Fruit fly (Drosophila melanogaster) whole organism, pupa: Measurements from ENCODE around the gene LeuRS.

Source experiments
- CG10348 ChIP-seq: fragments of 200-800 bp; sonication (Bioruptor generic); IDR thresholded peaks from 2 replicates; pipeline ENCODE4 v1.3.6; 2022; ENCODE audit warnings: missing biosample characterization, missing genetic modification characterization
- CG12605 ChIP-seq: fragments of 200-800 bp; sonication (Bioruptor generic); IDR thresholded peaks from 2 replicates; pipeline ENCODE4 v1.3.6; 2022; ENCODE audit warnings: missing biosample characterization, missing genetic modification characterization
- CG13204 ChIP-seq: fragments of 200-800 bp; sonication (Bioruptor generic); optimal IDR thresholded peaks from 2 replicates; lab custom pipeline; 2018; ENCODE audit warnings: missing biosample characterization, mild to moderate bottlenecking, missing genetic modification characterization, moderate library complexity
- CG14655 ChIP-seq: fragments of 200-800 bp; sonication (Bioruptor generic); optimal IDR thresholded peaks from 3 replicates; lab custom pipeline; 2017; ENCODE audit warnings: mild to moderate bottlenecking, missing biosample characterization, missing genetic modification reagents, missing genetic modification characterization
- CG15710 ChIP-seq: fragments of 200-800 bp; sonication (Bioruptor generic); optimal IDR thresholded peaks from 2 replicates; lab custom pipeline; 2018; ENCODE audit warnings: missing biosample characterization, mild to moderate bottlenecking, missing genetic modification characterization, moderate library complexity
- CG17806 ChIP-seq: fragments of 200-800 bp; sonication (Bioruptor generic); optimal IDR thresholded peaks from 2 replicates; lab custom pipeline; 2018; ENCODE audit warnings: missing biosample characterization, mild to moderate bottlenecking, missing genetic modification characterization, moderate library complexity
- CG32121 ChIP-seq: fragments of 200-800 bp; sonication (Bioruptor generic); IDR thresholded peaks from 2 replicates; pipeline ENCODE4 v1.3.6; 2022; ENCODE audit warnings: missing biosample characterization, missing genetic modification characterization
- CG34367 ChIP-seq: fragments of 200-800 bp; sonication (Bioruptor generic); optimal IDR thresholded peaks from 2 replicates; lab custom pipeline; 2018; ENCODE audit warnings: missing biosample characterization, mild to moderate bottlenecking, missing genetic modification characterization
- CG4496 ChIP-seq: fragments of 200-800 bp; sonication (Bioruptor generic); IDR thresholded peaks from 3 replicates; pipeline ENCODE4 v1.3.6; 2022; ENCODE audit warnings: missing biosample characterization, missing genetic modification characterization
- CG8159 ChIP-seq: fragments of 200-800 bp; sonication (Bioruptor generic); optimal IDR thresholded peaks from 3 replicates; lab custom pipeline; 2018; ENCODE audit warnings: missing biosample characterization, mild to moderate bottlenecking, missing genetic modification characterization, moderate library complexity
- CG8301 ChIP-seq: fragments of 200-800 bp; sonication (Bioruptor generic); optimal IDR thresholded peaks from 2 replicates; lab custom pipeline; 2018; ENCODE audit warnings: missing biosample characterization, mild to moderate bottlenecking, missing genetic modification characterization
- CG9948 ChIP-seq: fragments of 200-800 bp; sonication (Bioruptor generic); optimal IDR thresholded peaks from 2 replicates; lab custom pipeline; 2018; ENCODE audit warnings: missing biosample characterization, mild to moderate bottlenecking, missing genetic modification characterization, moderate library complexity
- D1 ChIP-seq: fragments of 200-800 bp; sonication (Bioruptor generic); optimal IDR thresholded peaks from 2 replicates; lab custom pipeline; 2018; ENCODE audit warnings: missing biosample characterization, mild to moderate bottlenecking, missing genetic modification characterization, moderate library complexity
- EcR ChIP-seq: fragments of 200-800 bp; sonication (Bioruptor generic); optimal IDR thresholded peaks from 3 replicates; lab custom pipeline; 2019; ENCODE audit warnings: missing biosample characterization, missing genetic modification characterization, mild to moderate bottlenecking, moderate library complexity, missing genetic modification reagents
- Ets98B ChIP-seq: fragments of 200-800 bp; sonication (Bioruptor generic); IDR thresholded peaks from 2 replicates; pipeline ENCODE4 v1.3.6; 2022; ENCODE audit warnings: missing biosample characterization, missing genetic modification characterization
- Pif1A ChIP-seq: fragments of 200-800 bp; sonication (Bioruptor generic); optimal IDR thresholded peaks from 3 replicates; lab custom pipeline; 2016; ENCODE audit warnings: missing biosample characterization, missing genetic modification characterization
- Pif1B ChIP-seq: fragments of 200-800 bp; sonication (Bioruptor generic); optimal IDR thresholded peaks from 3 replicates; lab custom pipeline; 2016; ENCODE audit warnings: missing biosample characterization, missing genetic modification characterization
- Snoo ChIP-seq: fragments of 200-800 bp; sonication (Bioruptor generic); optimal IDR thresholded peaks from 3 replicates; lab custom pipeline; 2017; ENCODE audit warnings: missing biosample characterization, mild to moderate bottlenecking, missing genetic modification characterization, inconsistent platforms
- fd96Ca ChIP-seq: fragments of 200-800 bp; sonication (Bioruptor generic); IDR thresholded peaks from 3 replicates; pipeline ENCODE4 v1.3.6; 2022; ENCODE audit warnings: missing biosample characterization, missing genetic modification characterization
- gl ChIP-seq: fragments of 200-800 bp; sonication (Bioruptor generic); optimal IDR thresholded peaks from 2 replicates; lab custom pipeline; 2018; ENCODE audit warnings: missing biosample characterization, mild to moderate bottlenecking, missing genetic modification characterization
- rn ChIP-seq: fragments of 200-800 bp; sonication (Bioruptor generic); IDR thresholded peaks from 2 replicates; pipeline ENCODE4 v1.3.6; 2022; ENCODE audit warnings: missing biosample characterization, missing genetic modification characterization

Gene LeuRS

DNA sequence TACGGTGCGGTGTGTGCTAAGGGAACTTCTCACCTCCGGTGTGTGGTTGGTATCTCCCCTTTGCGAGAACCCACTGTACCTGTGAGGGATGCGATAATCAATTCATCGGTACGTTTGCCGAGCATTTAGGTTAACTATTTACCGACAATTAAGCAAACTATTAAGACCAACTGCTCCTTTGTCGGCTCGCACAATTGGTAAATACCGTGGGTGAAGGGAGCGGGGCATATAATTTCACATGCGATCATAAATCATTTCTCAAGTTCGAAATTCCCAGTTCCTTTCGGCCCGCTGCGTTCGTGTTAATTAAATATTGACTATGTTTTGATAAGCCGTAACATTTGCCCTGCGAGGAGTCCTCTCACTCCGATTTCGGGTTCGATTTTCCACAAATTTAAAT, 34.4 kb upstream of the LeuRS start:
- TF ChIP-seq Pif1B (GFP tag; lab: Kevin White, UChicago) = no peak
- no peak for TF ChIP-seq CG13204 (GFP tag; lab: Kevin White, UChicago)
- no peak for TF ChIP-seq CG12605 (GFP tag; lab: Robert Waterston, UW)
- no peak for TF ChIP-seq gl (tag; lab: Kevin White, UChicago)
- TF ChIP-seq CG9948 (tag; lab: Kevin White, UChicago) = no peak
- no peak for TF ChIP-seq fd96Ca (GFP tag; lab: Robert Waterston, UW)
- no peak for TF ChIP-seq rn (GFP tag; lab: Robert Waterston, UW)
- TF ChIP-seq CG15710 = no peak
- no peak for TF ChIP-seq Ets98B (GFP tag; lab: Robert Waterston, UW)
- no peak for TF ChIP-seq CG4496 (GFP tag; lab: Robert Waterston, UW)
- no peak for TF ChIP-seq Pif1A
- TF ChIP-seq CG17806 (tag; lab: Kevin White, UChicago) = no peak
- TF ChIP-seq CG34367 = no peak
- TF ChIP-seq CG10348 (GFP tag; lab: Robert Waterston, UW) = no peak

dm6 chr2L:3547512-3547911, 33.1 kb upstream of the LeuRS start:
- TF ChIP-seq fd96Ca (GFP tag; lab: Robert Waterston, UW) (no peak), CG34367 (no peak), CG17806 (tag; lab: Kevin White, UChicago) (no peak), Snoo (no peak), Pif1B (GFP tag; lab: Kevin White, UChicago) (no peak), CG32121 (GFP tag; lab: Robert Waterston, UW) (no peak), Pif1A (no peak), CG4496 (GFP tag; lab: Robert Waterston, UW) (no peak), rn (GFP tag; lab: Robert Waterston, UW) (no peak)

- TF ChIP-seq Ets98B (GFP tag; lab: Robert Waterston, UW) (peak; percentile 24; the same call in 1 of the 2 replicates), fd96Ca (GFP tag; lab: Robert Waterston, UW) (peak; percentile 73; the same call in 2 of the 3 replicates), rn (GFP tag; lab: Robert Waterston, UW) (no peak), CG8159 (no peak)
- TF ChIP-seq, all 21 proteins: peak for 2
Observed at dm6 chr2L:3545033-3545666, 30.7 kb upstream of the LeuRS start.

- TF ChIP-seq CG15710 (no peak), Ets98B (GFP tag; lab: Robert Waterston, UW) (no peak), CG8159 (peak; percentile 6)
Observed at dm6 chr2L:3543062-3543461, 28.6 kb upstream of the LeuRS start.

DNA sequence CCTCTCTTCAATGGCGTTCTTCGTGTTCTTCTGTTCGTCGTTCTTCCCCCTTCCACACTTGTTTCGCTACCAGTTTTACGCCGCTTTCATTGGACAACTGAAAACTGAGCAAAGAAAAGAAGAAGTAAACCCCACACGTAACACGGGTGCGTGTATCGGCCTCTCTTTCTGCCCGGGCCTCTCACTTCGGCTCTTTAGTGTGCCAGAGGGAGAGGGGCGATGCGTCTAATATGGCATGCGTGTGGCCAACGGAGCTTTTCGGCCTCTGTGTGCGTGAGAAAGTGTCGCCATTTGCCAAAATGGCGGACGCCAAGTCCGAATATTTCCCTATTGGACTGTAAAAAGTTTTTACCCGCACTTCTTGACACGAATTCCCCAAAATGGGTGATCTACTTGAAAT, 25.5 kb upstream of the LeuRS start:
- TF ChIP-seq CG15710 (no peak), EcR (no peak), CG34367 (no peak), gl (tag; lab: Kevin White, UChicago) (no peak), Pif1A (no peak), CG8301 (tag; lab: Kevin White, UChicago) (no peak), CG10348 (GFP tag; lab: Robert Waterston, UW) (no peak), CG4496 (GFP tag; lab: Robert Waterston, UW) (no peak), CG8159 (no peak), D1 (tag; lab: Kevin White, UChicago) (no peak), CG32121 (GFP tag; lab: Robert Waterston, UW) (no peak), fd96Ca (GFP tag; lab: Robert Waterston, UW) (no peak), Snoo (no peak), rn (GFP tag; lab: Robert Waterston, UW) (no peak), Pif1B (GFP tag; lab: Kevin White, UChicago) (no peak), Ets98B (GFP tag; lab: Robert Waterston, UW) (no peak), CG12605 (GFP tag; lab: Robert Waterston, UW) (no peak), CG13204 (GFP tag; lab: Kevin White, UChicago) (no peak)
- TF ChIP-seq, all 21 proteins: peak for 0

DNA sequence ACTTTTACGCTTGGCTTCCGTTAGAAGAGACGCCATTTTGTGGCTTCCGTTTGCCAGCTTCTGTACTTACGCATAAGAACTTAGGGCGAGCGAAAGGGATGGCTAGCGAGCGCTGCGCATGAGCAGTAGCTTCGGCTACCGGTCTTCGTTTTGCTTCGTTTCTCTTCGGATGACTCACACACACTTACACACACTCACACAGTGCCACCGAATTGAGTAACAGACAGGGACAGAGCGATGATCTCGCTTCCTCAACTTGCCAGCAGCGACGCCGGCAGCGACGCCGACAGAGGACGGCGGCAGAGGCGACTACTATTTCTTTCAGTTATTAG, 24.9 kb upstream of the LeuRS start:
- TF ChIP-seq CG14655 (GFP tag; lab: Kevin White, UChicago) (no peak), CG17806 (tag; lab: Kevin White, UChicago) (no peak), rn (GFP tag; lab: Robert Waterston, UW) (no peak), gl (tag; lab: Kevin White, UChicago) (no peak), CG15710 (no peak), Ets98B (GFP tag; lab: Robert Waterston, UW) (no peak), Snoo (no peak)

- 0 out of 2 replicates have a peak, but pooled peaks have one; percentile 29 for TF ChIP-seq rn (GFP tag; lab: Robert Waterston, UW)
- no peak for TF ChIP-seq CG34367
- no peak for TF ChIP-seq Pif1B (GFP tag; lab: Kevin White, UChicago)
- TF ChIP-seq Snoo = no peak
- no peak for TF ChIP-seq CG32121 (GFP tag; lab: Robert Waterston, UW)
- TF ChIP-seq Ets98B (GFP tag; lab: Robert Waterston, UW) = no peak
- peak; percentile 9 for TF ChIP-seq CG8159
- TF ChIP-seq gl (tag; lab: Kevin White, UChicago) = no peak
Observed at dm6 chr2L:3538564-3539411, 24.3 kb upstream of the LeuRS start, which contains the start of gene drm. TSS of gene drm (plus strand) at chr2L:3539247.
